Worm (Caenorhabditis elegans): Measurements from ENCODE around the gene C26E1.1.

The C26E1.1 gene

DNA sequence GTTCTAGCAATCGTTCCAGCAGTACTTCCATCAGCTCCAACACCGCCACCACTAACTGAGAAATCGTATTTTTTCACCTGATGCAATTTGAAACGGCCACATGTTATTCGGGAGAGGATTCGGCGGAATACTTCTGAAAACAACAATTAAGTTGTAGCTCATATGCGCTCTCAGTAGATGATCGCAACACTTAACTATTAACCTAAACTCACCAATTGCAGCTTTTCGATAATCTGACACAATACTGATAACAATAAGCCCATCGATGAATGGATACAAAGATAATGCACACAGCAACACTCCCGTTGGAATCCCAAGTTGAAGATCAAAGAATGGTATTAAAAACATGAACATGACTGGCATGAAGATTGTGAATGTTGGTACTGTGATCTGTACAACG is 40.7 kb downstream of the C26E1.1 start:
- TF ChIP-seq med-1 (GFP tag; optimal IDR thresholded peaks at IDR 0.05; ENCODE audit: insufficient read depth) (no peak), klf-2 (GFP tag; conservative IDR thresholded peaks at IDR 0.05) (no peak), tab-1 (GFP tag; IDR thresholded peaks at IDR 0.05) (no peak), flt-1 (GFP tag; IDR thresholded peaks at IDR 0.05) (no peak), ztf-23 (GFP tag; IDR thresholded peaks at IDR 0.05) (no peak), T22C8.4 (GFP tag; IDR thresholded peaks at IDR 0.05) (no peak), ref-1 (GFP tag; conservative IDR thresholded peaks at IDR 0.05) (no peak), cog-1 (tag; optimal IDR thresholded peaks at IDR 0.05) (no peak), ztf-29 (GFP tag; IDR thresholded peaks at IDR 0.05) (no peak)

DNA sequence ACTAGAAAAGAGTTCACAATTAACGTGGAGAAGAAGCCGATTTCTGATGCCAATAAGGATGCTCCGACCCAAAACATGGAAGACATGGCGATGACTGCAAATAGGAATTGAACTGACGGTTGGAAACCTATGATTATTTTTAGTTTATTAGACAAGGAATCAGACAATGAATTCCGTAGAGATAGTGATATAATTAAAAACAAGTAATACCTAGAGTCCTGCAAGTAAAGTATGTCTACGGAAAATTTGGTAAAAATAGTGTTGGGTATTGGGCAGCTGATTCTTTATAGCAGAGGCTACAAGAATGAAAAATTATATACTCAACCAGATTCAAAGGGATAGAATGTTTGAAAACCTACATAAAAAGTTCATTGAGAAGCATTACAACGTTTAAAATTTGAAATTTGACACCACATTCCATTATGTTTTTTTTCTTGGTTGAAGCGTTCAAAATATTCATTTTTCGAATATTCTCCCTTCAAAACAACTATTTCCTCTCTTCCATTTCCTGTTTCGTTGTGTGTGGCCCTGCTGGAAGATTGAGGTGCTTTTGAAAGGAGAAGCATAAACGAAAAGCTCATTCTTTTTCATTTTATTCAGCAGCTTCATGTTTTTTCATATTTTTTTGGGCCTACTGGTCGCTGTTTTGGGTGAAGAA is 42.4 kb downstream of the C26E1.1 start, which contains the start of the genes str-4 and lgc-48:
TSS of gene str-4 (minus strand) at position 101 of the 658 bp plus-strand sequence.
TSS of gene lgc-48 (plus strand) at position 608 of the 658 bp plus-strand sequence.
- TF ChIP-seq ztf-29 (GFP tag; IDR thresholded peaks at IDR 0.05) (no peak), klf-2 (GFP tag; conservative IDR thresholded peaks at IDR 0.05) (no peak), cog-1 (tag; optimal IDR thresholded peaks at IDR 0.05) (no peak), ref-1 (GFP tag; conservative IDR thresholded peaks at IDR 0.05) (no peak), med-1 (GFP tag; optimal IDR thresholded peaks at IDR 0.05; ENCODE audit: insufficient read depth) (no peak), flt-1 (GFP tag; IDR thresholded peaks at IDR 0.05) (no peak), ztf-23 (GFP tag; IDR thresholded peaks at IDR 0.05) (no peak), T22C8.4 (GFP tag; IDR thresholded peaks at IDR 0.05) (no peak), tab-1 (GFP tag; IDR thresholded peaks at IDR 0.05) (no peak)

DNA sequence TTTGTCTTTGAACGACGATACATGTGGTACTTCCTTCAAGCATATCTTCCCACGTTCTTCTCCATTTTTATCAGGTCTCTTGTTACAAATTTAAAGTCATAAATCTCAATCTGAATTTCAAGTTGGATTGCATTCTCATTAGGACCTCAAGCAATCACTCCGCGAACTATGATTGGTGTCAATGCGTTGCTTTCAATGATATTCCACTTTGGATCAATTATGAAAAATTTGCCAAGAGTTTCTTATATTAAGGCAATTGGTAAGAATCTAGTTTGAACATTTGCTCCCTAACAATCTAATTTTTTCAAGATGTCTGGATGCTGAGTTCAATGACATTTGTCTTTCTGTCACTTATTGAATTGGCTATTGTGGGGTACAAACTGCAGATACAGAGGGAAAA is 44.9 kb downstream of the C26E1.1 start:
- no peak for TF ChIP-seq flt-1 (GFP tag; IDR thresholded peaks at IDR 0.05)
- no peak for TF ChIP-seq ztf-23 (GFP tag; IDR thresholded peaks at IDR 0.05)
- no peak for TF ChIP-seq ref-1 (GFP tag; conservative IDR thresholded peaks at IDR 0.05)

DNA sequence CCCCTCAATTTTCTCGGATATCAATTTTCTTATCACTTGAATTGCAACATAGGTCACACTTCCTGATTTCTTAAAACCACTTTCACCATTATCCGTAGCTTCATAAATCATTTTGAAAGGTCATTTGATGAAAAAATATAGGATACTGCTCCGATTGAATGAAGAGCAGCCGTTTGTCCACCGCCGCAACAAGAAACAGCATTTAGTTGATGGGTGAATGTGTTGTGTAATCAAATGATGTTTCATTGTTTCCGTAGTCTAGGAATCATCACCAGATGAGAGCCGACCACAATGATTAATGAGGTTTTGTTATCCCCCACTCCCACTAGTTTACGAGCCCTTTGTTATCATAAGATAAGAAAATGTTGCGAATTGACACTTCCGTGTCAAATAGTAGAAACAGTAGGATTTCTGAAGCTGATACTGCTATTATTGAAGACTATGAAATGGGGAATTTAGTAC is 48.6 kb downstream of the C26E1.1 start, which contains the start of gene twk-43:
TSS of gene twk-43 (plus strand) at position 412 of the 462 bp plus-strand sequence.
- TF ChIP-seq flt-1 (GFP tag; IDR thresholded peaks at IDR 0.05), result no peak
- no peak for TF ChIP-seq ztf-23 (GFP tag; IDR thresholded peaks at IDR 0.05)
- TF ChIP-seq ref-1 (GFP tag; conservative IDR thresholded peaks at IDR 0.05), result no peak
- no peak for TF ChIP-seq med-1 (GFP tag; optimal IDR thresholded peaks at IDR 0.05; ENCODE audit: insufficient read depth)
- no peak for TF ChIP-seq ztf-29 (GFP tag; IDR thresholded peaks at IDR 0.05)
- no peak for TF ChIP-seq klf-2 (GFP tag; conservative IDR thresholded peaks at IDR 0.05)
- no peak for TF ChIP-seq tab-1 (GFP tag; IDR thresholded peaks at IDR 0.05)
- TF ChIP-seq cog-1 (tag; optimal IDR thresholded peaks at IDR 0.05), result no peak
- TF ChIP-seq T22C8.4 (GFP tag; IDR thresholded peaks at IDR 0.05), result no peak

Data from whole organism, midembryonic.